Fruit fly (Drosophila melanogaster) Kc167 (cell line): ENCODE results near the gene twe.

Source experiments
- Sin3A ChIP-seq: fragments of >200 bp; optimal IDR thresholded peaks from 2 replicates; lab custom pipeline; 2018; ENCODE audit warnings: missing external identifiers
- psq ChIP-seq: fragments of >200 bp; optimal IDR thresholded peaks from 2 replicates; lab custom pipeline; 2017; ENCODE audit warnings: missing external identifiers

- TF ChIP-seq Sin3A: no peak
- no peak for TF ChIP-seq psq (lab: Kevin White, UChicago)
Observed at dm6 chr2L:16282077-16282471, 20.4 kb upstream of the twe start.
